Fruit fly (Drosophila melanogaster): Measurements from ENCODE around the gene Jhbp16.

Gene Jhbp16

dm6 chr3R:21664089-21664488, at the start of gene Jhbp16:
Gene Jhbp16 (plus strand): TSS chr3R:21664389.
- no peak for TF ChIP-seq CTCF (optimal IDR thresholded peaks at IDR 0.05)
- no peak for TF ChIP-seq CG8478 (optimal IDR thresholded peaks at IDR 0.05)

- no peak for TF ChIP-seq CTCF (optimal IDR thresholded peaks at IDR 0.05)
- TF ChIP-seq CG8478 (optimal IDR thresholded peaks at IDR 0.05), result no peak
These were observed 49.2 kb upstream of the Jhbp16 start for dm6 chr3R:21614858-21615427.

dm6 chr3R:21616061-21616851, 47.9 kb upstream of the Jhbp16 start:
- no peak for TF ChIP-seq CTCF (optimal IDR thresholded peaks at IDR 0.05)
- TF ChIP-seq CG8478 (optimal IDR thresholded peaks at IDR 0.05), result no peak

dm6 chr3R:21618299-21619116, 45.7 kb upstream of the Jhbp16 start:
- TF ChIP-seq CG8478 (optimal IDR thresholded peaks at IDR 0.05) (no peak), CTCF (optimal IDR thresholded peaks at IDR 0.05) (no peak)

DNA sequence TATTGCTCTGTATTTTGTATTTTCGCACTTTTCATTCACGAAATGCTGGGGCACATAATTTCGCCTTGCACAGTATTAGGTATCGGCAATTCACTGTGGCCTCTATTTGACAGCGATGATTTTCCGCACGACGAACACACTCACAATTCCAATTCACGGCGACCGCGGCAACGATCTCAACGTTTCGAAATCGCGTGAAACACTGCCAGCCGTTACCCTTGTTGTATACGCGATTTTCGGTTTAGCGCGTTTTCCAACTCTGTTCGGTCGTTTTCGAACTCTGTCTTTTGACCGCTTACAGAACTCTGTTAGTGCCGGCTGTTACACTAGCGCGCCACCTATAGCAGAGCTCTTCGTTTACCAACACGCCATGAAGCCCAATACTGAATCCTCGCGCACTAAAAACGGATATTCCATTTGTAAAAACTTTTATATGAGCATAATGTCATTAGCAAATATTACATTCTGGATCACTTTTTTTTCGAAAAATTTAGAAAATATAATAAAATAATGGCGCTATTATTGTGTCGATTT, 45.0 kb upstream of the Jhbp16 start, which contains the start of gene InR:
InR (minus strand) TSS at position 205 of the 534 bp plus-strand sequence.
- no peak for TF ChIP-seq CG8478 (optimal IDR thresholded peaks at IDR 0.05)
- peak; percentile 98 for TF ChIP-seq CTCF (optimal IDR thresholded peaks at IDR 0.05)

DNA sequence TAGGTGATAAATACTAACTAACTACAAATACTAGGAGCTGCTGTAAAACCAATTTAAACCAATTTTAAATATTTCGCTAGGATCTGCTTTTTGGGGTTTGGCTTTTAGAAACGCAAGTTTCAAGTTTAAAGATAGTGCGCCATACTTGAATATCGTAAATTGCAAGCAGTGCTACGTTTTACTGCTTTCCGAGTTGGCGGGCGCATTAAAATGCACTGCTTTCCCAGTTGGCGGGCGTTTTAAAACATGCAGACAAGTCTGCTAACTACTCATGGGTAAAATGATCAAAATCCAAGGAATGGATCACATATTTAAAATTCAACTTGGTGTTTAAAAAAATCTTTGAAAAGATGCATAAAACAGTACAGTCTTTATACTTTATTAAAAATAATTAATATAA, 44.4 kb upstream of the Jhbp16 start:
- TF ChIP-seq CG8478 (optimal IDR thresholded peaks at IDR 0.05), result no peak
- peak; percentile 50 to 69 for TF ChIP-seq CTCF (optimal IDR thresholded peaks at IDR 0.05)

DNA sequence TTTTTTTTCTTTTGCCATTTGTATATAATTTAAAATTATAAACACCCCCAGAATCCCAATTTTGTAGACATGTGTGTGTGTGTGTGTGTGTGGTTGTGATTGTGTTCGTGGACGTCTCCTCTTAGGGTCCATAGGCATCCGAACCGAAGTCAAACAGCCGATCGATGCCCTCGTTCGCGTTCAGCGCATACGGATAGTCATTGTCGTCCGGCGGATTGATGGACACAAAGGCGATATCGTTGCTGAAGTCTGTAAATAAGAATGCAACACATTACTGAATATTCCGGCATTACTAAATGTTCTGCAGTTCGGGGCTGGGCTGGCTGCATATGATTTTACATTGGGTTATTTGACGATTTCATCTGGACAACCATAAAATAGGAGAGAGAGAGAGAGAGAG, 42.7 kb upstream of the Jhbp16 start:
- TF ChIP-seq CG8478 (optimal IDR thresholded peaks at IDR 0.05) (no peak), CTCF (optimal IDR thresholded peaks at IDR 0.05) (no peak)

- TF ChIP-seq CTCF (optimal IDR thresholded peaks at IDR 0.05) (no peak), CG8478 (optimal IDR thresholded peaks at IDR 0.05) (no peak)
These were observed 39.7 kb upstream of the Jhbp16 start for dm6 chr3R:21624352-21624954.

dm6 chr3R:21626103-21626897, 37.9 kb upstream of the Jhbp16 start:
- TF ChIP-seq CTCF (optimal IDR thresholded peaks at IDR 0.05), result peak in 1 of 2 experiments; percentile 22
- no peak for TF ChIP-seq CG8478 (optimal IDR thresholded peaks at IDR 0.05)

- TF ChIP-seq CTCF (optimal IDR thresholded peaks at IDR 0.05) (no peak), CG8478 (optimal IDR thresholded peaks at IDR 0.05) (no peak)
These were observed 36.4 kb upstream of the Jhbp16 start for dm6 chr3R:21627752-21628151.

DNA sequence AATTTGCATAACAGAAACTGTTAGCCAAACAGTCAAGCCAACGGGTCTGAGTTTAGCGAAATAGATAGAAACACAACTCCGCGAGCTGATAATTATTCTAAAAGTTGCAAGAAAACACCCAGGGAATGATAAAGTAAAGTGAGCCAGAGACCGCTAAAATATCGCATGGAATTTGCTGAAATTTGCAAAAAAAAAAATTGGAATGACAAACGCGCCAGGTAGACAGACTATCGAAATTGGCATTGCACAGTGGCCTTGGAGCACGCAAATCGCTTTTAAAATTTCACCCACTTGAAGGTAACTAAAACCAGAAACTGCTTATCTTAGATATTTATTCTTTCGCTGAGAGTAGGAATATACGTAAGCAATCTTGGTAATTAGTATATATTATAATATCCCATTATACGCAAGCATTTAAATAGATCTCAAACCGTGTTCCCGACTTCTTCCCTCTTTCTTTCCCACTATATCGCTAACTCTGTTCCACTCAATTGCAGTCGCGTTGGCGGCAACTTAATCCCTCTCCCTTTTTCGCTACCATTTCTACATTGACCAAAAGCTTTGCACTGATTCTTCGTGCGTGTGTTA, 35.9 kb upstream of the Jhbp16 start:
- TF ChIP-seq CG8478 (optimal IDR thresholded peaks at IDR 0.05) (no peak), CTCF (optimal IDR thresholded peaks at IDR 0.05) (no peak)

- TF ChIP-seq CTCF (optimal IDR thresholded peaks at IDR 0.05) (no peak), CG8478 (optimal IDR thresholded peaks at IDR 0.05) (no peak)
These were observed 34.6 kb upstream of the Jhbp16 start for dm6 chr3R:21629373-21630145.

Data from S2 (cell line).